Worm (Caenorhabditis elegans) whole organism, late embryonic: Measurements from ENCODE around the gene ZK675.4.

ENCODE experiments used
- ceh-18 ChIP-seq: sonication (generic microtip); optimal IDR thresholded peaks from 2 replicates; lab custom pipeline; 2016; ENCODE audit warnings: missing genetic modification characterization, missing compliant biosample characterization
- dve-1 ChIP-seq: sonication (generic microtip); optimal IDR thresholded peaks from 2 replicates; lab custom pipeline; 2017; ENCODE audit warnings: antibody characterized with exemption, mild to moderate bottlenecking, missing genetic modification characterization, missing compliant biosample characterization
- eyg-1 ChIP-seq: sonication (generic microtip); optimal IDR thresholded peaks from 2 replicates; lab custom pipeline; 2016; ENCODE audit warnings: missing genotype, missing genetic modification characterization, missing compliant biosample characterization
- lim-6 ChIP-seq: sonication (generic microtip); optimal IDR thresholded peaks from 2 replicates; lab custom pipeline; 2016; ENCODE audit warnings: missing genetic modification characterization, missing compliant biosample characterization
- lin-11 ChIP-seq: fragments of 200-800 bp; sonication (Bioruptor generic); optimal IDR thresholded peaks from 2 replicates; lab custom pipeline; 2018; ENCODE audit warnings: mild to moderate bottlenecking, missing genetic modification characterization, missing compliant biosample characterization
- nhr-11 ChIP-seq: fragments of 150-350 bp; optimal IDR thresholded peaks from 2 replicates; lab custom pipeline; 2014; ENCODE audit warnings: missing biosample characterization, missing genetic modification characterization
- pha-4 ChIP-seq: fragments of 150-350 bp; optimal IDR thresholded peaks from 2 replicates; lab custom pipeline; 2018; ENCODE audit warnings: missing biosample characterization, missing genetic modification reagents, missing genetic modification characterization
- pros-1 ChIP-seq: fragments of 150-350 bp; optimal IDR thresholded peaks from 2 replicates; lab custom pipeline; 2014; ENCODE audit warnings: missing biosample characterization, missing genetic modification reagents, missing genetic modification characterization
- ref-2 ChIP-seq: sonication (generic microtip); optimal IDR thresholded peaks from 2 replicates; lab custom pipeline; 2016; ENCODE audit warnings: missing genetic modification characterization, missing compliant biosample characterization
- rnt-1 ChIP-seq: sonication (generic microtip); optimal IDR thresholded peaks from 2 replicates; lab custom pipeline; 2016; ENCODE audit warnings: missing genetic modification characterization, missing compliant biosample characterization

- TF ChIP-seq pros-1 = no peak
- no peak for TF ChIP-seq lim-6 (tag; lab: Kevin White, UChicago)
- no peak for TF ChIP-seq nhr-11 (tag; lab: Kevin White, UChicago)
- TF ChIP-seq ceh-18 (tag; lab: Kevin White, UChicago) = no peak
- TF ChIP-seq pha-4 (tag; lab: Kevin White, UChicago) = no peak
- TF ChIP-seq eyg-1 (tag; lab: Kevin White, UChicago) = no peak
- TF ChIP-seq lin-11 (tag; lab: Kevin White, UChicago) = no peak
- no peak for TF ChIP-seq ref-2
- no peak for TF ChIP-seq dve-1 (tag; lab: Kevin White, UChicago)
- no peak for TF ChIP-seq rnt-1 (tag; lab: Kevin White, UChicago)
Observed at ce11 chrII:7948278-7948677, 37.2 kb downstream of the ZK675.4 start.
